Worm (Caenorhabditis elegans) whole organism, L1 larva: ENCODE measurements around the gene F28H6.8.

Source experiments
- C04F5.9 ChIP-seq: sonication (generic microtip); optimal IDR thresholded peaks from 2 replicates; lab custom pipeline; 2016; ENCODE audit warnings: missing genetic modification characterization, missing compliant biosample characterization
- C16A3.4 ChIP-seq: fragments of 150-350 bp; optimal IDR thresholded peaks from 2 replicates; lab custom pipeline; 2014; ENCODE audit warnings: missing biosample characterization, missing genetic modification characterization
- C34B4.2 ChIP-seq: sonication (generic microtip); optimal IDR thresholded peaks from 2 replicates; lab custom pipeline; 2017; ENCODE audit warnings: mild to moderate bottlenecking, missing genetic modification characterization, missing compliant biosample characterization
- F16B12.6 ChIP-seq: fragments of 150-350 bp; optimal IDR thresholded peaks from 2 replicates; lab custom pipeline; 2014; ENCODE audit warnings: missing biosample characterization, missing genetic modification characterization
- Y116A8C.19 ChIP-seq: sonication (generic microtip); optimal IDR thresholded peaks from 2 replicates; lab custom pipeline; 2016; ENCODE audit warnings: missing compliant biosample characterization, missing genetic modification characterization, borderline replicate concordance
- aly-2 ChIP-seq: fragments of 150-350 bp; optimal IDR thresholded peaks from 2 replicates; lab custom pipeline; 2014; ENCODE audit warnings: missing biosample characterization, missing genetic modification characterization
- ama-1 ChIP-seq: fragments of 150-350 bp; optimal IDR thresholded peaks from 2 replicates; lab custom pipeline; 2014
- blmp-1 ChIP-seq: fragments of 150-350 bp; optimal IDR thresholded peaks from 2 replicates; lab custom pipeline; 2014; ENCODE audit warnings: missing biosample characterization, missing genetic modification characterization
- ceh-63 ChIP-seq: fragments of 200-800 bp; sonication (Bioruptor generic); optimal IDR thresholded peaks from 2 replicates; lab custom pipeline; 2018; ENCODE audit warnings: mild to moderate bottlenecking, missing genetic modification characterization, missing compliant biosample characterization
- ceh-82 ChIP-seq, 3 experiments: fragments of 150-350 bp in 1 of 3; sonication (generic microtip) in 2 of 3; optimal IDR thresholded peaks; 2 replicates each; lab custom pipeline; 2014 to 2017; ENCODE audit warnings: missing biosample characterization in 3 of 3, missing genetic modification characterization in 3 of 3
- ceh-88 ChIP-seq: fragments of 200-800 bp; sonication (Bioruptor generic); IDR thresholded peaks from 2 replicates; pipeline ENCODE4 v1.3.6; 2022; ENCODE audit warnings: missing genetic modification characterization, missing compliant biosample characterization
- ces-1 ChIP-seq: fragments of 150-350 bp; optimal IDR thresholded peaks from 2 replicates; lab custom pipeline; 2014; ENCODE audit warnings: missing biosample characterization, missing genetic modification reagents, missing genetic modification characterization
- dpl-1 ChIP-seq, 3 experiments: fragments of 150-350 bp in 2 of 3; sonication (generic microtip) in 1 of 3; optimal IDR thresholded peaks; 2 replicates each; lab custom pipeline; 2014 to 2017; ENCODE audit warnings: missing biosample characterization in 3 of 3, missing genetic modification characterization in 3 of 3, missing genetic modification reagents in 3 of 3
- dsc-1 ChIP-seq: sonication (generic microtip); optimal IDR thresholded peaks from 2 replicates; lab custom pipeline; 2016; ENCODE audit warnings: mild to moderate bottlenecking, missing genetic modification characterization, missing compliant biosample characterization
- efl-1 ChIP-seq, 4 experiments: fragments of 150-350 bp; optimal IDR thresholded peaks in 3 of 4; peaks in 1 of 4; 1 replicate in 1 of 4; 2 replicates in 3 of 4; lab custom pipeline; 2014; ENCODE audit warnings: missing biosample characterization in 2 of 4, missing genetic modification characterization in 2 of 4, missing genetic modification reagents in 2 of 4
- egl-13 ChIP-seq: sonication (generic microtip); optimal IDR thresholded peaks from 2 replicates; lab custom pipeline; 2016; ENCODE audit warnings: missing genotype, missing genetic modification reagents, missing genetic modification characterization, missing compliant biosample characterization
- egl-27 ChIP-seq, 2 experiments: fragments of 150-350 bp in 1 of 2; sonication (generic microtip); optimal IDR thresholded peaks; 3 replicates each; lab custom pipeline; 2017 to 2018; ENCODE audit warnings: missing biosample characterization in 2 of 2, missing genetic modification characterization in 2 of 2, missing genetic modification reagents in 2 of 2
- elt-2 ChIP-seq: sonication (generic microtip); optimal IDR thresholded peaks from 2 replicates; lab custom pipeline; 2016; ENCODE audit warnings: missing genetic modification characterization, mild to moderate bottlenecking, inconsistent platforms, missing compliant biosample characterization, missing genetic modification reagents
- elt-3 ChIP-seq, 6 experiments: fragments of 150-350 bp in 1 of 6; sonication (generic microtip); optimal IDR thresholded peaks; 2 replicates each; lab custom pipeline; 2017 to 2018; ENCODE audit warnings: missing biosample characterization in 6 of 6, missing genetic modification characterization in 6 of 6, inconsistent platforms in 1 of 6
- ets-5 ChIP-seq: fragments of 200-800 bp; sonication (Bioruptor generic); IDR thresholded peaks from 2 replicates; pipeline ENCODE4 v1.3.6; 2022; ENCODE audit warnings: missing genetic modification characterization, missing compliant biosample characterization
- fkh-10 ChIP-seq: sonication (generic microtip); optimal IDR thresholded peaks from 2 replicates; lab custom pipeline; 2017; ENCODE audit warnings: missing biosample characterization, missing genetic modification reagents, missing genetic modification characterization
- fkh-4 ChIP-seq: sonication (generic microtip); optimal IDR thresholded peaks from 2 replicates; lab custom pipeline; 2016; ENCODE audit warnings: missing compliant biosample characterization, missing genetic modification characterization, borderline replicate concordance
- fos-1 ChIP-seq: fragments of 150-350 bp; optimal IDR thresholded peaks from 2 replicates; lab custom pipeline; 2014; ENCODE audit warnings: missing biosample characterization, missing genetic modification characterization
- grh-1 ChIP-seq: fragments of 200-800 bp; sonication (Bioruptor generic); IDR thresholded peaks from 2 replicates; pipeline ENCODE4 v1.3.6; 2022; ENCODE audit warnings: missing genetic modification reagents, missing genetic modification characterization, missing compliant biosample characterization
- hpl-2 ChIP-seq: fragments of 150-350 bp; optimal IDR thresholded peaks from 2 replicates; lab custom pipeline; 2014; ENCODE audit warnings: missing biosample characterization, missing genetic modification reagents, missing genetic modification characterization
- isw-1 ChIP-seq: fragments of 200-800 bp; sonication (Bioruptor generic); IDR thresholded peaks from 2 replicates; pipeline ENCODE4 v1.3.6; 2022; ENCODE audit warnings: missing genetic modification characterization, missing compliant biosample characterization
- jun-1 ChIP-seq: fragments of 150-350 bp; optimal IDR thresholded peaks from 2 replicates; lab custom pipeline; 2014; ENCODE audit warnings: missing biosample characterization, missing genetic modification reagents, missing genetic modification characterization
- lin-14 ChIP-seq: fragments of 200-800 bp; sonication (Bioruptor generic); optimal IDR thresholded peaks from 2 replicates; lab custom pipeline; 2018; ENCODE audit warnings: mild to moderate bottlenecking, missing genetic modification characterization, moderate library complexity, missing compliant biosample characterization
- lin-39 ChIP-seq: fragments of 150-350 bp; optimal IDR thresholded peaks from 2 replicates; lab custom pipeline; 2014; ENCODE audit warnings: missing biosample characterization, missing genetic modification reagents, missing genetic modification characterization
- lir-3 ChIP-seq: sonication (generic microtip); optimal IDR thresholded peaks from 2 replicates; lab custom pipeline; 2016; ENCODE audit warnings: mild to moderate bottlenecking, missing genetic modification characterization, moderate library complexity, missing compliant biosample characterization; ENCODE audit not compliant: poor library complexity
- nhr-11 ChIP-seq: fragments of 150-350 bp; optimal IDR thresholded peaks from 2 replicates; lab custom pipeline; 2014; ENCODE audit warnings: missing biosample characterization, missing genetic modification characterization
- nhr-19 ChIP-seq: fragments of 200-800 bp; sonication (Bioruptor generic); conservative IDR thresholded peaks from 2 replicates; pipeline ENCODE4 v1.3.6; 2022; ENCODE audit warnings: missing genetic modification characterization, missing compliant biosample characterization
- nhr-20 ChIP-seq: sonication (generic microtip); optimal IDR thresholded peaks from 2 replicates; lab custom pipeline; 2016; ENCODE audit warnings: mild to moderate bottlenecking, missing genetic modification characterization, missing compliant biosample characterization
- nhr-237 ChIP-seq: fragments of 150-350 bp; optimal IDR thresholded peaks from 2 replicates; lab custom pipeline; 2014; ENCODE audit warnings: missing biosample characterization, missing genetic modification characterization
- nhr-47 ChIP-seq: sonication (generic microtip); optimal IDR thresholded peaks from 2 replicates; lab custom pipeline; 2016; ENCODE audit warnings: mild to moderate bottlenecking, missing genetic modification characterization, moderate library complexity, missing compliant biosample characterization
- nhr-71 ChIP-seq: sonication (generic microtip); optimal IDR thresholded peaks from 2 replicates; lab custom pipeline; 2016; ENCODE audit warnings: mild to moderate bottlenecking, missing genetic modification characterization, moderate library complexity, missing compliant biosample characterization
- nhr-76 ChIP-seq: sonication (generic microtip); optimal IDR thresholded peaks from 2 replicates; lab custom pipeline; 2017; ENCODE audit warnings: missing biosample characterization, missing genetic modification characterization
- nhr-84 ChIP-seq: sonication (generic microtip); optimal IDR thresholded peaks from 2 replicates; lab custom pipeline; 2017; ENCODE audit warnings: missing biosample characterization, missing genetic modification characterization
- nhr-90 ChIP-seq: sonication (generic microtip); optimal IDR thresholded peaks from 2 replicates; lab custom pipeline; 2016; ENCODE audit warnings: mild to moderate bottlenecking, missing genetic modification characterization, missing compliant biosample characterization; ENCODE audit not compliant: poor library complexity
- pqm-1 ChIP-seq: sonication (generic microtip); optimal IDR thresholded peaks from 3 replicates; lab custom pipeline; 2017; ENCODE audit warnings: missing biosample characterization, missing genetic modification characterization
- skn-1 ChIP-seq: fragments of 150-350 bp; optimal IDR thresholded peaks from 2 replicates; lab custom pipeline; 2014; ENCODE audit warnings: missing biosample characterization, missing genetic modification characterization
- snpc-4 ChIP-seq: fragments of 150-350 bp; optimal IDR thresholded peaks from 2 replicates; lab custom pipeline; 2014; ENCODE audit warnings: missing biosample characterization, missing genetic modification characterization
- sox-4 ChIP-seq: sonication (generic microtip); optimal IDR thresholded peaks from 2 replicates; lab custom pipeline; 2016; ENCODE audit warnings: missing genetic modification characterization, missing compliant biosample characterization
- sptf-1 ChIP-seq: fragments of 150-350 bp; optimal IDR thresholded peaks from 2 replicates; lab custom pipeline; 2014; ENCODE audit warnings: missing biosample characterization, missing genetic modification characterization
- sup-37 ChIP-seq: fragments of 200-800 bp; sonication (Bioruptor generic); optimal IDR thresholded peaks from 2 replicates; lab custom pipeline; 2018; ENCODE audit warnings: mild to moderate bottlenecking, missing genetic modification characterization, missing compliant biosample characterization
- swsn-7 ChIP-seq: sonication (generic microtip); optimal IDR thresholded peaks from 2 replicates; lab custom pipeline; 2016; ENCODE audit warnings: missing genetic modification characterization, missing compliant biosample characterization
- tlp-1 ChIP-seq: fragments of 150-350 bp; optimal IDR thresholded peaks from 2 replicates; lab custom pipeline; 2014; ENCODE audit warnings: missing biosample characterization, missing genetic modification characterization
- unc-30 ChIP-seq: sonication (generic microtip); optimal IDR thresholded peaks from 2 replicates; lab custom pipeline; 2017; ENCODE audit warnings: missing biosample characterization, missing genetic modification characterization
- xbp-1 ChIP-seq: sonication (generic microtip); optimal IDR thresholded peaks from 2 replicates; lab custom pipeline; 2016; ENCODE audit warnings: missing genetic modification characterization, missing compliant biosample characterization
- zag-1 ChIP-seq: fragments of 150-350 bp; optimal IDR thresholded peaks from 2 replicates; lab custom pipeline; 2014; ENCODE audit warnings: missing biosample characterization, missing genetic modification characterization
- ztf-4 ChIP-seq: fragments of 150-350 bp; optimal IDR thresholded peaks from 2 replicates; lab custom pipeline; 2014; ENCODE audit warnings: missing biosample characterization, missing genetic modification characterization

The F28H6.8 gene

DNA sequence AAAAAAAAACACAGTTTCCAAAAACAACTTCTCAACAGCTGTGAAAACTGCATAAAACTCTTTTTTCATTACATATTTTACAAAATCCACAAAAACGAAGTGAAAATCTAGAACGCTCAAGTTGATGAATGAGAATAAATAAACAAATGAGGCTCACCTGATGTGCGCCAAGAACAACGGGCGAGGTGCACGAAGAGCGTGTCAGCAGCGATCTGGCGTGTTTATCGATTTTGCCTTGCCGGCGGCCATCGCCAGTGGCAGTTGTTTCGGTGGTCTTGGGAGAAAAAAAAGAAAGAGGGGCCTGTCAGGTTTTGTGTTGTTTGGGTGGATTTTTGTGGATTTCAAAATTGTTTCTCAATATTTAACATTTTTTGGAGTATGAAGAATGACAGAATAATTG, 39.7 kb upstream of the F28H6.8 start, which contains the start of gene idhb-1 (continued):
- no peak for TF ChIP-seq nhr-84 (tag; lab: Kevin White, UChicago)
- TF ChIP-seq dpl-1 (GFP tag; optimal IDR thresholded peaks at IDR 0.05; lab: Kevin White, UChicago): peak; percentile 50 to 70 (median 70)
- TF ChIP-seq C04F5.9 (tag; lab: Kevin White, UChicago): no peak
- TF ChIP-seq ama-1: no peak
- TF ChIP-seq ets-5 (GFP tag; lab: Robert Waterston, UW): no peak
- TF ChIP-seq snpc-4 (tag; lab: Kevin White, UChicago): peak; percentile 62
- peak; percentile 89 for TF ChIP-seq lin-14 (GFP tag; lab: Kevin White, UChicago)
- peak; percentile 61 to 65 for TF ChIP-seq efl-1 (optimal IDR thresholded peaks at IDR 0.05; lab: Kevin White, UChicago)
- TF ChIP-seq efl-1 (GFP tag; optimal IDR thresholded peaks at IDR 0.05 in 1 of 2; lab: Kevin White, UChicago): peak; percentile 56 to 96
- TF ChIP-seq blmp-1 (tag; lab: Kevin White, UChicago): no peak
- peak; percentile 83 for TF ChIP-seq swsn-7 (tag; lab: Kevin White, UChicago)
- 0 out of 2 replicates have a peak, but pooled peaks have one; percentile 45 for TF ChIP-seq grh-1 (GFP tag; lab: Robert Waterston, UW)
- TF ChIP-seq nhr-47 (tag; lab: Kevin White, UChicago): peak; percentile 86
- no peak for TF ChIP-seq fkh-4 (tag; lab: Kevin White, UChicago)
- peak; percentile 85 for TF ChIP-seq nhr-20 (tag; lab: Kevin White, UChicago)
- no peak for TF ChIP-seq nhr-237 (tag; lab: Kevin White, UChicago)
- peak; percentile 80 for TF ChIP-seq dsc-1 (tag; lab: Kevin White, UChicago)
- no peak for TF ChIP-seq tlp-1
- TF ChIP-seq elt-3 (tag; optimal IDR thresholded peaks at IDR 0.05; lab: Kevin White, UChicago): peak in 2 of 6 experiments; percentile 28 to 44
- peak; percentile 67 for TF ChIP-seq lin-39 (tag; lab: Kevin White, UChicago)
- TF ChIP-seq ceh-63 (GFP tag; lab: Kevin White, UChicago): no peak
- no peak for TF ChIP-seq lir-3 (tag; lab: Kevin White, UChicago)
- TF ChIP-seq fkh-10 (GFP tag; lab: Kevin White, UChicago): peak; percentile 31
- TF ChIP-seq pqm-1 (tag; lab: Kevin White, UChicago): no peak
- TF ChIP-seq elt-2 (tag; lab: Kevin White, UChicago): no peak
- TF ChIP-seq jun-1 (tag; lab: Kevin White, UChicago): peak; percentile 40
- peak; percentile 81 for TF ChIP-seq nhr-19
- TF ChIP-seq egl-27 (tag; optimal IDR thresholded peaks at IDR 0.05; lab: Kevin White, UChicago): no peak
- peak; percentile 60 for TF ChIP-seq egl-13 (tag; lab: Kevin White, UChicago)
- peak; percentile 71 to 88 (median 75) for TF ChIP-seq ceh-82 (tag; optimal IDR thresholded peaks at IDR 0.05; lab: Kevin White, UChicago)
- no peak for TF ChIP-seq ceh-88

DNA sequence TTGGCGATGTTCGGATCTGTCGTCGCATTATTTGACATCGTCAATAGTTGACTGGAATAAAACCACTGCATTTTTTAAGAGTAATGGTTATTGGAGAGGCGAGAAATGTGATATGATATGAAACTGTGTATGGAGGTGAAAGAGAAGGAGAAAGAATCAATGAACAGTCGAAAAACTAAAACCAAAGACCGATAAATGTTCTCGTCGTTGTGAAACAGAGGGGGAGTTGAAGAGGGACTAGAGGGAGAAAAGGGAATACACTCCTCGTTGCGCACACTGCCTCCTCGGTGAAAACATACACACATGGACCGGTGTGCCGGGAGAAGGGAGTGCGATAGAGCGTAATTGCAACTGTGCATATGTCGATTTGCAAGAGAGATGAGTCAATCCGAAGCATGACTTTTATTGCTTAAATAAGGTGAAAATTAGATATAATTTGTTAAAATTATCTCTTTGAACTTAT, 35.5 kb upstream of the F28H6.8 start, which contains the start of gene sym-4:
sym-4 (minus strand) TSS at position 51 of the 463 bp plus-strand sequence.
- no peak for TF ChIP-seq aly-2 (tag; lab: Kevin White, UChicago)
- peak; percentile 85 for TF ChIP-seq hpl-2 (GFP tag; lab: Kevin White, UChicago)
- peak; percentile 56 for TF ChIP-seq F16B12.6 (tag; lab: Kevin White, UChicago)
- TF ChIP-seq efl-1 (optimal IDR thresholded peaks at IDR 0.05; lab: Kevin White, UChicago): peak; percentile 80 to 92
- peak; percentile 63 to 96 for TF ChIP-seq efl-1 (GFP tag; optimal IDR thresholded peaks at IDR 0.05 in 1 of 2; lab: Kevin White, UChicago)
- TF ChIP-seq ztf-4 (tag; lab: Kevin White, UChicago): peak; percentile 81
- peak; percentile 87 for TF ChIP-seq fos-1
- TF ChIP-seq nhr-90 (tag; lab: Kevin White, UChicago): peak; percentile 91
- TF ChIP-seq nhr-11 (tag; lab: Kevin White, UChicago): peak; percentile 51
- TF ChIP-seq C04F5.9 (tag; lab: Kevin White, UChicago): peak; percentile 57
- TF ChIP-seq nhr-76 (tag; lab: Kevin White, UChicago): no peak
- no peak for TF ChIP-seq C34B4.2
- no peak for TF ChIP-seq ces-1 (GFP tag; lab: Kevin White, UChicago)
- no peak for TF ChIP-seq sptf-1
- no peak for TF ChIP-seq unc-30 (tag; lab: Kevin White, UChicago)
- no peak for TF ChIP-seq Y116A8C.19 (tag; lab: Kevin White, UChicago)
- peak; percentile 88 for TF ChIP-seq blmp-1 (tag; lab: Kevin White, UChicago)
- TF ChIP-seq zag-1 (tag; lab: Kevin White, UChicago): no peak
- peak; percentile 96 for TF ChIP-seq nhr-71 (tag; lab: Kevin White, UChicago)
- TF ChIP-seq sox-4 (tag; lab: Kevin White, UChicago): no peak
- TF ChIP-seq isw-1: peak; percentile 74
- peak; percentile 4 for TF ChIP-seq sup-37 (GFP tag; lab: Kevin White, UChicago)
- TF ChIP-seq C16A3.4: peak; percentile 93
- TF ChIP-seq skn-1 (tag; lab: Kevin White, UChicago): peak; percentile 82
- peak; percentile 94 for TF ChIP-seq jun-1 (tag; lab: Kevin White, UChicago)
- peak; percentile 86 for TF ChIP-seq xbp-1 (tag; lab: Kevin White, UChicago)
- no peak for TF ChIP-seq fkh-4 (tag; lab: Kevin White, UChicago)
- peak; percentile 88 for TF ChIP-seq nhr-47 (tag; lab: Kevin White, UChicago)
